Worm (Caenorhabditis elegans): Measurements from ENCODE around the gene Y41C4A.12.

Gene Y41C4A.12

DNA sequence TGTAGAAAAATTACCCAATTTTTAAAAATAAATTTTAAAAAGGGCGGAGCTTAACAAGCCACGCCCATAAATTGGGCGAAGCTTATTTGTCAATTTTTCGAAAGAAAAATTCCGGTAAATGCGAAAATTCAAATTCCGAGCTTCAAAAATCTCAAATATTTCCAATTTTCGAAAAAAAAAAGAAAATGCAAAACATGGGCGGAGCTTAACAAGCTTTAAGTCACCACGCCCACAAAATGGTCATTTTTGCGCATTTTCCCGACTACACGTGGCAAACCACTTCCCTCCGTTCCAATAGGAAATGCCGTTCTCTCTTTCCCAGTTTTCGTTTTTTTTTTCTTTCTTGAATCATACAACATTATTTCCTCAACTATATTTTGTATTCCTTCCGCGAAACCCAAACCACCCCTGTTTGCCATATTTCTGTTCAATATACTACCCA, 32.0 kb downstream of the Y41C4A.12 start (continued):
- TF ChIP-seq sptf-2 (GFP tag; optimal IDR thresholded peaks at IDR 0.05) (no peak), nfyb-1 (GFP tag; IDR thresholded peaks at IDR 0.05) (peak; percentile 76), nhr-80 (tag; optimal IDR thresholded peaks at IDR 0.05) (no peak), snpc-1.3 (tag; optimal IDR thresholded peaks at IDR 0.05; ENCODE audit: insufficient read depth) (no peak), mes-4 (tag; optimal IDR thresholded peaks at IDR 0.05) (no peak), madf-6 (GFP tag; IDR thresholded peaks at IDR 0.05) (no peak), ceh-40 (GFP tag; IDR thresholded peaks at IDR 0.05) (no peak), pha-4 (tag; optimal IDR thresholded peaks at IDR 0.05) (no peak), ceh-58 (GFP tag; IDR thresholded peaks at IDR 0.05) (no peak), akir-1 (GFP tag; optimal IDR thresholded peaks at IDR 0.05) (no peak), Y79H2A.3 (GFP tag; conservative IDR thresholded peaks at IDR 0.05) (no peak), F49E8.2 (tag; optimal IDR thresholded peaks at IDR 0.05; ENCODE audit: insufficient read depth) (no peak), lin-26 (GFP tag; IDR thresholded peaks at IDR 0.05) (0 out of 2 replicates have a peak, but pooled peaks have one; percentile 56), snpc-4 (GFP tag; optimal IDR thresholded peaks at IDR 0.05) (no peak), snpc-4 (tag; optimal IDR thresholded peaks at IDR 0.05) (no peak), F55B11.4 (tag; optimal IDR thresholded peaks at IDR 0.05; ENCODE audit: borderline replicate concordance, insufficient read depth) (no peak), B0019.2 (GFP tag; conservative IDR thresholded peaks at IDR 0.05) (no peak), K11D2.4 (GFP tag; IDR thresholded peaks at IDR 0.05) (peak; percentile 45; the same call in 1 of the 2 replicates), Y53G8AR.9 (GFP tag; conservative IDR thresholded peaks at IDR 0.05) (no peak), F22D6.2 (tag; optimal IDR thresholded peaks at IDR 0.05) (no peak), xnd-1 (tag; optimal IDR thresholded peaks at IDR 0.05) (no peak), unc-62 (GFP tag; optimal IDR thresholded peaks at IDR 0.05) (no peak), hmg-1.2 (GFP tag; IDR thresholded peaks at IDR 0.05) (no peak), ztf-26 (tag; optimal IDR thresholded peaks at IDR 0.05) (peak; percentile 52), nfya-1 (tag; optimal IDR thresholded peaks at IDR 0.05; ENCODE audit: borderline replicate concordance, insufficient read depth) (no peak), ekl-4 (GFP tag; IDR thresholded peaks at IDR 0.05) (no peak), ceh-27 (GFP tag; optimal IDR thresholded peaks at IDR 0.05) (no peak), F52B5.7 (tag; optimal IDR thresholded peaks at IDR 0.05) (peak; percentile 56), mcd-1 (GFP tag; IDR thresholded peaks at IDR 0.05) (0 out of 2 replicates have a peak, but pooled peaks have one; percentile 25), fkh-3 (tag; optimal IDR thresholded peaks at IDR 0.05) (no peak), ceh-79 (tag; optimal IDR thresholded peaks at IDR 0.05) (no peak), cebp-1 (GFP tag; IDR thresholded peaks at IDR 0.05) (no peak), cebp-1 (tag; optimal IDR thresholded peaks at IDR 0.05) (peak; percentile 23), sdz-38 (tag; optimal IDR thresholded peaks at IDR 0.05) (no peak), C06A6.2 (GFP tag; conservative IDR thresholded peaks at IDR 0.05) (no peak), snpc-1.1 (tag; optimal IDR thresholded peaks at IDR 0.05; ENCODE audit: insufficient read depth) (no peak), egrh-3 (GFP tag; IDR thresholded peaks at IDR 0.05) (no peak), bed-1 (GFP tag; IDR thresholded peaks at IDR 0.05) (no peak), ztf-6 (GFP tag; IDR thresholded peaks at IDR 0.05) (no peak), tbx-9 (tag; optimal IDR thresholded peaks at IDR 0.05; ENCODE audit: borderline replicate concordance) (no peak), Y53F4B.3 (GFP tag; IDR thresholded peaks at IDR 0.05) (no peak), ceh-91 (GFP tag; IDR thresholded peaks at IDR 0.05) (no peak), ZK185.1 (tag; optimal IDR thresholded peaks at IDR 0.05; ENCODE audit: poor library complexity, severe bottlenecking) (peak; percentile 65), egl-18 (GFP tag; IDR thresholded peaks at IDR 0.05) (no peak), madf-3 (GFP tag; IDR thresholded peaks at IDR 0.05) (no peak), unc-130 (GFP tag; optimal IDR thresholded peaks at IDR 0.05) (no peak), lir-1 (GFP tag; conservative IDR thresholded peaks at IDR 0.05) (no peak), lin-54 (GFP tag; optimal IDR thresholded peaks at IDR 0.05) (no peak), zfh-2 (GFP tag; conservative IDR thresholded peaks at IDR 0.05) (no peak)

All from whole organism, young adult.